Fruit fly (Drosophila melanogaster) whole organism, wandering third instar larva: Measurements from ENCODE around the gene CG17147.

ENCODE experiments used
- CG9705 ChIP-seq: fragments of 200-800 bp; sonication (Bioruptor generic); optimal IDR thresholded peaks from 2 replicates; lab custom pipeline; 2018; ENCODE audit warnings: missing biosample characterization, mild to moderate bottlenecking, missing genetic modification characterization
- CrebA ChIP-seq: fragments of 200-800 bp; sonication (Bioruptor generic); optimal IDR thresholded peaks from 2 replicates; lab custom pipeline; 2016; ENCODE audit warnings: missing biosample characterization, mild to moderate bottlenecking, missing genetic modification characterization, borderline replicate concordance
- Dfd ChIP-seq: fragments of >200 bp; optimal IDR thresholded peaks from 2 replicates; lab custom pipeline; 2017; ENCODE audit warnings: missing biosample characterization, missing genetic modification characterization
- Dif ChIP-seq: fragments of 200-275, 200-300 bp; sonication (Bioruptor generic); optimal IDR thresholded peaks from 2 replicates; lab custom pipeline; 2018; ENCODE audit warnings: missing biosample characterization, missing genetic modification characterization; ENCODE audit not compliant: partially characterized antibody
- GATAd ChIP-seq: sonication (Bioruptor generic); optimal IDR thresholded peaks from 2 replicates; lab custom pipeline; 2016; ENCODE audit warnings: missing biosample characterization, missing genetic modification characterization
- HLH106 ChIP-seq: fragments of 200-800 bp; optimal IDR thresholded peaks from 3 replicates; lab custom pipeline; 2019; ENCODE audit warnings: missing biosample characterization, mild to moderate bottlenecking, missing genetic modification characterization, moderate library complexity
- Hnf4 ChIP-seq: fragments of 200-800 bp; sonication (Bioruptor generic); optimal IDR thresholded peaks from 2 replicates; lab custom pipeline; 2016; ENCODE audit warnings: missing biosample characterization, mild to moderate bottlenecking, missing genetic modification characterization
- Hr78 ChIP-seq: fragments of >200 bp; optimal IDR thresholded peaks from 2 replicates; lab custom pipeline; 2017; ENCODE audit warnings: missing biosample characterization, missing genetic modification characterization
- Jra ChIP-seq: sonication (Bioruptor generic); optimal IDR thresholded peaks from 2 replicates; lab custom pipeline; 2016; ENCODE audit warnings: missing biosample characterization, missing genetic modification characterization
- Mio ChIP-seq: sonication (Bioruptor generic); optimal IDR thresholded peaks from 2 replicates; lab custom pipeline; 2016; ENCODE audit warnings: missing biosample characterization, missing genetic modification characterization
- Myc ChIP-seq: fragments of >200 bp; optimal IDR thresholded peaks from 2 replicates; lab custom pipeline; 2017
- N ChIP-seq: fragments of >200 bp; optimal IDR thresholded peaks from 2 replicates; lab custom pipeline; 2018; ENCODE audit warnings: missing biosample characterization, missing external identifiers, missing genetic modification characterization
- OdsH ChIP-seq: fragments of 200-800 bp; sonication (Bioruptor generic); optimal IDR thresholded peaks from 2 replicates; lab custom pipeline; 2016; ENCODE audit warnings: missing biosample characterization, mild to moderate bottlenecking, missing genetic modification characterization
- Rel ChIP-seq, 2 experiments: fragments of 200-800 bp; sonication (Bioruptor generic) in 1 of 2; optimal IDR thresholded peaks; 2 replicates in 1 of 2; 3 replicates in 1 of 2; lab custom pipeline; 2016 to 2019; ENCODE audit warnings: mild to moderate bottlenecking in 2 of 2, missing biosample characterization in 2 of 2, missing genetic modification characterization in 2 of 2, moderate library complexity in 1 of 2
- Vsx2 ChIP-seq: fragments of 200-300, 225-300 bp; sonication (Bioruptor generic); optimal IDR thresholded peaks from 2 replicates; lab custom pipeline; 2018; ENCODE audit warnings: missing biosample characterization, missing genetic modification characterization; ENCODE audit not compliant: partially characterized antibody
- brk ChIP-seq: fragments of 200-800 bp; sonication (Bioruptor generic); optimal IDR thresholded peaks from 2 replicates; lab custom pipeline; 2016; ENCODE audit warnings: missing biosample characterization, mild to moderate bottlenecking, missing genetic modification characterization
- dl ChIP-seq, 2 experiments: fragments of 175-275, 200-275 bp in 1 of 2; fragments of 200-275 bp in 1 of 2; sonication (Bioruptor generic); optimal IDR thresholded peaks; lab custom pipeline; 2018; ENCODE audit warnings: mild to moderate bottlenecking in 2 of 2, missing biosample characterization in 2 of 2, missing genetic modification characterization in 2 of 2, moderate library complexity in 2 of 2; ENCODE audit not compliant: partially characterized antibody in 2 of 2, insufficient read depth in 1 of 2
- dsf ChIP-seq: sonication (Bioruptor generic); optimal IDR thresholded peaks from 2 replicates; lab custom pipeline; 2016; ENCODE audit warnings: missing biosample characterization, missing genetic modification characterization, borderline replicate concordance
- ey ChIP-seq: fragments of 200-800 bp; sonication (Bioruptor generic); optimal IDR thresholded peaks from 2 replicates; lab custom pipeline; 2016; ENCODE audit warnings: missing biosample characterization, missing genetic modification characterization
- foxo ChIP-seq, 2 experiments: fragments of 200-800 bp; sonication (Bioruptor generic); optimal IDR thresholded peaks; 2 replicates in 1 of 2; 3 replicates in 1 of 2; lab custom pipeline; 2016 to 2017; ENCODE audit warnings: missing biosample characterization in 2 of 2, missing genetic modification characterization in 2 of 2
- jim ChIP-seq: fragments of 175-275, 200-325 bp; sonication (Bioruptor generic); optimal IDR thresholded peaks from 2 replicates; lab custom pipeline; 2016; ENCODE audit warnings: missing biosample characterization, mild to moderate bottlenecking, missing genetic modification characterization
- lola ChIP-seq: fragments of >200 bp; optimal IDR thresholded peaks from 2 replicates; lab custom pipeline; 2017; ENCODE audit warnings: missing biosample characterization, missing genetic modification characterization
- pan ChIP-seq: fragments of >200 bp; optimal IDR thresholded peaks from 2 replicates; lab custom pipeline; 2017
- rgr ChIP-seq: fragments of 200-800 bp; sonication (Bioruptor generic); optimal IDR thresholded peaks from 3 replicates; lab custom pipeline; 2016; ENCODE audit warnings: missing biosample characterization, mild to moderate bottlenecking, missing genetic modification characterization
- tai ChIP-seq: sonication (Bioruptor generic); optimal IDR thresholded peaks from 2 replicates; lab custom pipeline; 2016; ENCODE audit warnings: missing biosample characterization, missing genetic modification characterization
- usp ChIP-seq: fragments of >200 bp; optimal IDR thresholded peaks from 2 replicates; lab custom pipeline; 2017; ENCODE audit warnings: missing biosample characterization, missing genetic modification characterization

CG17147 gene

dm6 chr3L:20226153-20226552 is 2.4 kb downstream of the CG17147 start:
- TF ChIP-seq Vsx2 (peak; percentile 92), dl (GFP tag; optimal IDR thresholded peaks at IDR 0.05; lab: Kevin White, UChicago; ENCODE audit: insufficient read depth in 1 of 2, partially characterized antibody in 2 of 2) (peak in 1 of 2 experiments; percentile 54), Myc (lab: Kevin White, UChicago) (peak; percentile 45), OdsH (GFP tag; lab: Kevin White, UChicago) (no peak), Dif (GFP tag; lab: Kevin White, UChicago) (peak; percentile 69)

- no peak for TF ChIP-seq Mio (GFP tag; lab: Kevin White, UChicago)
- peak; percentile 80 for TF ChIP-seq Dif (GFP tag; lab: Kevin White, UChicago)
- no peak for TF ChIP-seq CG9705 (GFP tag; lab: Kevin White, UChicago)
- no peak for TF ChIP-seq tai (GFP tag; lab: Kevin White, UChicago)
These were observed 6.5 kb downstream of the CG17147 start for dm6 chr3L:20230178-20230775.

- TF ChIP-seq Dif (GFP tag; lab: Kevin White, UChicago) (no peak), rgr (GFP tag; lab: Kevin White, UChicago) (no peak), Jra (GFP tag; lab: Kevin White, UChicago) (no peak), pan (no peak), brk (GFP tag; lab: Kevin White, UChicago) (no peak), dsf (GFP tag; lab: Kevin White, UChicago) (no peak), Hr78 (GFP tag; lab: Kevin White, UChicago) (no peak), HLH106 (tag; lab: Kevin White, UChicago) (no peak), GATAd (GFP tag; lab: Kevin White, UChicago) (no peak), jim (GFP tag; lab: Kevin White, UChicago) (no peak), CG9705 (GFP tag; lab: Kevin White, UChicago) (no peak), CrebA (GFP tag; lab: Kevin White, UChicago) (no peak), Vsx2 (no peak), dl (GFP tag; optimal IDR thresholded peaks at IDR 0.05; lab: Kevin White, UChicago; ENCODE audit: insufficient read depth in 1 of 2, partially characterized antibody in 2 of 2) (no peak), Hnf4 (GFP tag; lab: Kevin White, UChicago) (no peak), ey (GFP tag; lab: Kevin White, UChicago) (no peak)
- TF ChIP-seq, all 38 proteins: peak for 0
These were observed 7.6 kb downstream of the CG17147 start, which contains the start of gene CG13813 for dm6 chr3L:20231369-20231768. TSS of gene CG13813 (plus strand) at chr3L:20231669.

dm6 chr3L:20237167-20237566 is 13.4 kb downstream of the CG17147 start:
- TF ChIP-seq pan (no peak), Dfd (GFP tag; lab: Kevin White, UChicago) (peak; percentile 96)

- TF ChIP-seq Rel (GFP tag; optimal IDR thresholded peaks at IDR 0.05; lab: Kevin White, UChicago) (no peak), Rel (tag; optimal IDR thresholded peaks at IDR 0.05; lab: Kevin White, UChicago) (peak; percentile 62), Hr78 (GFP tag; lab: Kevin White, UChicago) (no peak)
These were observed 17.0 kb downstream of the CG17147 start, which contains the start of gene Clc for dm6 chr3L:20240753-20241152. TSS of gene Clc (plus strand) at chr3L:20241053.

dm6 chr3L:20241163-20241970 is 17.6 kb downstream of the CG17147 start, which contains the start of the genes CG6951 and CG17233:
TSS of gene CG6951 (plus strand) at chr3L:20241267.
TSS of gene CG17233 (minus strand) at chr3L:20241903.
- TF ChIP-seq Rel (GFP tag; optimal IDR thresholded peaks at IDR 0.05; lab: Kevin White, UChicago) (no peak), Rel (tag; optimal IDR thresholded peaks at IDR 0.05; lab: Kevin White, UChicago) (peak; percentile 20), usp (GFP tag; lab: Kevin White, UChicago) (no peak), jim (GFP tag; lab: Kevin White, UChicago) (no peak), N (GFP tag; lab: Kevin White, UChicago) (no peak), foxo (GFP tag; optimal IDR thresholded peaks at IDR 0.05; lab: Kevin White, UChicago) (no peak), Vsx2 (peak; percentile 47), CrebA (GFP tag; lab: Kevin White, UChicago) (no peak), lola (GFP tag; lab: Kevin White, UChicago) (no peak), Hnf4 (GFP tag; lab: Kevin White, UChicago) (no peak), Dif (GFP tag; lab: Kevin White, UChicago) (no peak)
